Worm (Caenorhabditis elegans): Measurements from ENCODE around the gene nex-3.

ce11 chrIII:4435262-4435661 is 6.6 kb upstream of the nex-3 start:
- TF ChIP-seq egl-27 (tag; optimal IDR thresholded peaks at IDR 0.05): no peak
- no peak for TF ChIP-seq R02D3.7 (tag; optimal IDR thresholded peaks at IDR 0.05)
- no peak for TF ChIP-seq lin-39 (tag; optimal IDR thresholded peaks at IDR 0.05)
- TF ChIP-seq ztf-11 (tag; optimal IDR thresholded peaks at IDR 0.05): no peak
- no peak for TF ChIP-seq unc-62 (GFP tag; optimal IDR thresholded peaks at IDR 0.05)
- TF ChIP-seq unc-39 (tag; optimal IDR thresholded peaks at IDR 0.05): no peak

Measured in whole organism, L2 larva.